Fruit fly (Drosophila melanogaster): Measurements from ENCODE around the gene CG9483.

DNA sequence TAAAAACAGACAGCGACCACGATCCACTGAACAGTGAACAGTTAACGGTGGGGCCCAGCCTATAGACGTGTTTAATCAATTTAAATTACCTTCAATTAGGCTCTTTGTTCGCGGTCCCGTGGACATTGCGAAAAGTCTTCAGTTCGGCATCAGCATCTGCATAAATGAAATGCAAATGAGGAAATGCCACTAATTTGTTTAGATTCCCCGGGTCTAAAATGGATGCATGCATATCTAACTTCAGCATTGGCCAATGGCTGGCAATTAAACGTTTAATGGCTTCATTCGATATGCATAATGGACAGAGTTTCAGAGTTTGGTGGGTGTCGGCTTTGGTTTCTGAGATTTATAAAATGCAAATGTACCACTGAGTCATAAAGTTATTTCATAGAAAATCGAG lies 35.3 kb downstream of the CG9483 start:
- TF ChIP-seq EcR (GFP tag; optimal IDR thresholded peaks at IDR 0.05), result no peak
- TF ChIP-seq CG8478 (optimal IDR thresholded peaks at IDR 0.05), result no peak
- no peak for TF ChIP-seq psq (optimal IDR thresholded peaks at IDR 0.05)
- TF ChIP-seq Dll (optimal IDR thresholded peaks at IDR 0.05), result no peak

Measured in whole organism.